Worm (Caenorhabditis elegans): ENCODE measurements around the gene phf-33.

- TF ChIP-seq klf-2 (GFP tag; conservative IDR thresholded peaks at IDR 0.05) (no peak), T22C8.4 (GFP tag; IDR thresholded peaks at IDR 0.05) (no peak), flt-1 (GFP tag; IDR thresholded peaks at IDR 0.05) (no peak), tab-1 (GFP tag; IDR thresholded peaks at IDR 0.05) (no peak), cog-1 (tag; optimal IDR thresholded peaks at IDR 0.05) (no peak), med-1 (GFP tag; optimal IDR thresholded peaks at IDR 0.05; ENCODE audit: insufficient read depth) (no peak), ref-1 (GFP tag; conservative IDR thresholded peaks at IDR 0.05) (no peak), ztf-29 (GFP tag; IDR thresholded peaks at IDR 0.05) (no peak)
These were observed 46.5 kb downstream of the phf-33 start, which contains the start of gene bgnt-1.5 for ce11 chrX:13232259-13232658.
